Worm (Caenorhabditis elegans) whole organism, L4 larva: ENCODE data around the gene T12D8.5.

Experiments
- arid-1 ChIP-seq: fragments of 200-800 bp; sonication (Bioruptor generic); conservative IDR thresholded peaks from 2 replicates; pipeline ENCODE4 v1.3.6; 2022; ENCODE audit warnings: missing genetic modification reagents, missing genetic modification characterization, missing compliant biosample characterization
- ces-1 ChIP-seq: fragments of 150-350 bp; sonication (generic microtip); optimal IDR thresholded peaks from 4 replicates; lab custom pipeline; 2014; ENCODE audit warnings: missing biosample characterization, missing genetic modification reagents, missing genetic modification characterization
- cey-2 ChIP-seq: sonication (generic microtip); optimal IDR thresholded peaks from 3 replicates; lab custom pipeline; 2017; ENCODE audit warnings: missing genetic modification characterization, mild to moderate bottlenecking, missing compliant biosample characterization, antibody characterized with exemption, borderline replicate concordance; ENCODE audit not compliant: insufficient read depth
- fkh-10 ChIP-seq: fragments of 150-350 bp; optimal IDR thresholded peaks from 2 replicates; lab custom pipeline; 2014; ENCODE audit warnings: missing biosample characterization, missing genetic modification reagents, missing genetic modification characterization
- lim-7 ChIP-seq: fragments of 200-800 bp; sonication (Bioruptor generic); IDR thresholded peaks from 2 replicates; pipeline ENCODE4 v1.3.6; 2022; ENCODE audit warnings: missing genetic modification characterization, missing compliant biosample characterization
- nhr-11 ChIP-seq: fragments of 150-350 bp; optimal IDR thresholded peaks from 2 replicates; lab custom pipeline; 2014; ENCODE audit warnings: missing biosample characterization, missing genetic modification characterization
- nhr-28 ChIP-seq: fragments of 150-350 bp; optimal IDR thresholded peaks from 2 replicates; lab custom pipeline; 2014; ENCODE audit warnings: missing biosample characterization, missing genetic modification characterization
- nhr-77 ChIP-seq: fragments of 150-350 bp; optimal IDR thresholded peaks from 2 replicates; lab custom pipeline; 2014; ENCODE audit warnings: missing biosample characterization, missing genetic modification characterization
- pha-4 ChIP-seq, 2 experiments: fragments of 150-350 bp in 1 of 2; fragments of 200-800 bp in 1 of 2; sonication (Bioruptor generic) in 1 of 2; IDR thresholded peaks in 1 of 2; optimal IDR thresholded peaks in 1 of 2; 2 replicates each; pipeline versions ENCODE4 v1.3.6 to Lab custom; 2014 to 2022; ENCODE audit warnings: missing genetic modification characterization in 2 of 2, missing genetic modification reagents in 2 of 2, missing biosample characterization in 1 of 2, missing compliant biosample characterization in 1 of 2
- saeg-2 ChIP-seq: fragments of 200-800 bp; sonication (Bioruptor generic); IDR thresholded peaks from 2 replicates; pipeline ENCODE4 v1.3.6; 2022; ENCODE audit warnings: missing genetic modification reagents, missing genetic modification characterization, missing compliant biosample characterization
- unc-62 ChIP-seq, 3 experiments: fragments of 150-350 bp in 1 of 3; sonication (generic microtip); optimal IDR thresholded peaks in 2 of 3; peaks in 1 of 3; 1 replicate in 1 of 3; 2 replicates in 2 of 3; lab custom pipeline; 2014 to 2017; ENCODE audit warnings: missing biosample characterization in 3 of 3, missing genetic modification characterization in 3 of 3, missing genetic modification reagents in 3 of 3, missing genotype in 1 of 3
- zfp-3 ChIP-seq: fragments of 200-800 bp; sonication (Bioruptor generic); conservative IDR thresholded peaks from 2 replicates; pipeline ENCODE4 v1.3.6; 2022; ENCODE audit warnings: missing genetic modification reagents, missing genetic modification characterization, missing compliant biosample characterization
- ztf-7 ChIP-seq: fragments of 150-350 bp; optimal IDR thresholded peaks from 2 replicates; lab custom pipeline; 2014; ENCODE audit warnings: missing biosample characterization, missing genetic modification characterization

ce11 chrIII:13600254-13600653, 26.3 kb downstream of the T12D8.5 start:
- TF ChIP-seq cey-2 (tag; lab: Kevin White, UChicago), result no peak
- no peak for TF ChIP-seq ces-1 (GFP tag; lab: Kevin White, UChicago)
- no peak for TF ChIP-seq saeg-2
- TF ChIP-seq nhr-77 (tag; lab: Kevin White, UChicago), result no peak
- TF ChIP-seq unc-62 (GFP tag; optimal IDR thresholded peaks at IDR 0.05 in 1 of 2; lab: Kevin White, UChicago), result no peak
- no peak for TF ChIP-seq unc-62 (tag; optimal IDR thresholded peaks at IDR 0.05; lab: Kevin White, UChicago)
- no peak for TF ChIP-seq ztf-7 (tag; lab: Kevin White, UChicago)
- TF ChIP-seq zfp-3, result no peak
- no peak for TF ChIP-seq nhr-11 (tag; lab: Kevin White, UChicago)
- TF ChIP-seq nhr-28, result no peak
- no peak for TF ChIP-seq pha-4 (GFP tag; IDR thresholded peaks at IDR 0.05; lab: Robert Waterston, UW)
- no peak for TF ChIP-seq pha-4 (tag; optimal IDR thresholded peaks at IDR 0.05; lab: Kevin White, UChicago)
- no peak for TF ChIP-seq arid-1
- TF ChIP-seq fkh-10 (GFP tag; lab: Kevin White, UChicago), result no peak
- TF ChIP-seq lim-7 (GFP tag; lab: Robert Waterston, UW), result no peak
